Worm (Caenorhabditis elegans) whole organism, L2 larva: ENCODE measurements around the gene cdk-1.

Experiments used
- C34F6.9 ChIP-seq: fragments of 150-350 bp; optimal IDR thresholded peaks from 2 replicates; lab custom pipeline; 2014; ENCODE audit warnings: missing biosample characterization, missing genetic modification characterization
- F13H6.1 ChIP-seq: sonication (generic microtip); optimal IDR thresholded peaks from 2 replicates; lab custom pipeline; 2016; ENCODE audit warnings: missing genetic modification characterization, missing compliant biosample characterization
- R02D3.7 ChIP-seq: fragments of 150-350 bp; optimal IDR thresholded peaks from 2 replicates; lab custom pipeline; 2014; ENCODE audit warnings: missing biosample characterization, missing genetic modification characterization
- ZK546.5 ChIP-seq: sonication (generic microtip); optimal IDR thresholded peaks from 2 replicates; lab custom pipeline; 2017; ENCODE audit warnings: missing biosample characterization, missing genetic modification characterization
- alr-1 ChIP-seq: fragments of 150-350 bp; optimal IDR thresholded peaks from 2 replicates; lab custom pipeline; 2014; ENCODE audit warnings: missing biosample characterization, missing genetic modification characterization
- aly-2 ChIP-seq: fragments of 150-350 bp; optimal IDR thresholded peaks from 2 replicates; lab custom pipeline; 2014; ENCODE audit warnings: missing biosample characterization, missing genetic modification characterization
- ama-1 ChIP-seq: fragments of 150-350 bp; optimal IDR thresholded peaks from 2 replicates; lab custom pipeline; 2018; ENCODE audit warnings: inconsistent platforms
- blmp-1 ChIP-seq: sonication (generic microtip); optimal IDR thresholded peaks from 2 replicates; lab custom pipeline; 2017; ENCODE audit warnings: missing genetic modification characterization, mild to moderate bottlenecking, missing compliant biosample characterization, antibody characterized with exemption, moderate library complexity; ENCODE audit not compliant: insufficient read depth
- ceh-16 ChIP-seq: fragments of 150-350 bp; optimal IDR thresholded peaks from 2 replicates; lab custom pipeline; 2014; ENCODE audit warnings: missing biosample characterization, missing genetic modification characterization
- ceh-82 ChIP-seq: fragments of 150-350 bp; optimal IDR thresholded peaks from 2 replicates; lab custom pipeline; 2014; ENCODE audit warnings: missing biosample characterization, missing genetic modification characterization
- crh-2 ChIP-seq: sonication (generic microtip); optimal IDR thresholded peaks from 2 replicates; lab custom pipeline; 2017; ENCODE audit warnings: missing biosample characterization, missing genetic modification characterization
- dmd-4 ChIP-seq: sonication (generic microtip); optimal IDR thresholded peaks from 2 replicates; lab custom pipeline; 2017; ENCODE audit warnings: missing biosample characterization, missing genetic modification characterization
- egl-27 ChIP-seq: sonication (generic microtip); optimal IDR thresholded peaks from 3 replicates; lab custom pipeline; 2017; ENCODE audit warnings: missing biosample characterization, missing genetic modification reagents, missing genetic modification characterization
- elt-1 ChIP-seq: fragments of 150-350 bp; optimal IDR thresholded peaks from 2 replicates; lab custom pipeline; 2014; ENCODE audit warnings: missing biosample characterization, missing genetic modification characterization
- elt-3 ChIP-seq: sonication (generic microtip); optimal IDR thresholded peaks from 2 replicates; lab custom pipeline; 2017; ENCODE audit warnings: missing biosample characterization, missing genetic modification characterization
- fos-1 ChIP-seq: fragments of 150-350 bp; optimal IDR thresholded peaks from 2 replicates; lab custom pipeline; 2014; ENCODE audit warnings: missing biosample characterization, missing genetic modification characterization
- gmeb-1 ChIP-seq: fragments of 150-350 bp; optimal IDR thresholded peaks from 2 replicates; lab custom pipeline; 2014; ENCODE audit warnings: missing biosample characterization, missing genetic modification characterization
- lin-11 ChIP-seq: fragments of 150-350 bp; sonication (generic microtip); optimal IDR thresholded peaks from 2 replicates; lab custom pipeline; 2014; ENCODE audit warnings: missing biosample characterization, missing genetic modification characterization, inconsistent platforms, mixed read lengths
- lin-13 ChIP-seq: fragments of 150-350 bp; optimal IDR thresholded peaks from 2 replicates; lab custom pipeline; 2014; ENCODE audit warnings: missing biosample characterization, missing genetic modification reagents, missing genetic modification characterization
- lin-39 ChIP-seq: fragments of 150-350 bp; optimal IDR thresholded peaks from 2 replicates; lab custom pipeline; 2014; ENCODE audit warnings: missing biosample characterization, missing genetic modification reagents, missing genetic modification characterization
- lsy-2 ChIP-seq, 2 experiments: fragments of 150-350 bp in 1 of 2; sonication (generic microtip) in 1 of 2; optimal IDR thresholded peaks; 2 replicates each; lab custom pipeline; 2014 to 2017; ENCODE audit warnings: missing biosample characterization in 2 of 2, missing genetic modification characterization in 2 of 2
- mab-5 ChIP-seq: fragments of 150-350 bp; optimal IDR thresholded peaks from 2 replicates; lab custom pipeline; 2014; ENCODE audit warnings: missing biosample characterization, missing genetic modification characterization
- mbf-1 ChIP-seq: sonication (generic microtip); optimal IDR thresholded peaks from 2 replicates; lab custom pipeline; 2017; ENCODE audit warnings: missing biosample characterization, missing genetic modification characterization
- mdl-1 ChIP-seq, 2 experiments: fragments of 150-350 bp in 1 of 2; sonication (generic microtip) in 1 of 2; optimal IDR thresholded peaks; 2 replicates each; lab custom pipeline; 2017; ENCODE audit warnings: missing biosample characterization in 2 of 2, missing genetic modification characterization in 2 of 2
- nhr-10 ChIP-seq: sonication (generic microtip); optimal IDR thresholded peaks from 2 replicates; lab custom pipeline; 2017; ENCODE audit warnings: missing biosample characterization, missing genetic modification characterization
- nhr-11 ChIP-seq: fragments of 150-350 bp; optimal IDR thresholded peaks from 2 replicates; lab custom pipeline; 2014; ENCODE audit warnings: missing biosample characterization, missing genetic modification characterization
- nhr-12 ChIP-seq: fragments of 150-350 bp; optimal IDR thresholded peaks from 2 replicates; lab custom pipeline; 2014; ENCODE audit warnings: missing biosample characterization, missing genetic modification characterization
- nhr-129 ChIP-seq: fragments of 150-350 bp; optimal IDR thresholded peaks from 2 replicates; lab custom pipeline; 2014; ENCODE audit warnings: missing biosample characterization, missing genetic modification characterization
- nhr-21 ChIP-seq: fragments of 150-350 bp; optimal IDR thresholded peaks from 2 replicates; lab custom pipeline; 2014; ENCODE audit warnings: missing biosample characterization, missing genetic modification characterization
- nhr-23 ChIP-seq: fragments of 150-350 bp; optimal IDR thresholded peaks from 2 replicates; lab custom pipeline; 2014; ENCODE audit warnings: missing biosample characterization, missing genetic modification reagents, missing genetic modification characterization
- nhr-237 ChIP-seq: fragments of 150-350 bp; optimal IDR thresholded peaks from 2 replicates; lab custom pipeline; 2014; ENCODE audit warnings: missing biosample characterization, missing genetic modification characterization
- nhr-25 ChIP-seq: fragments of 150-350 bp; sonication (generic microtip); optimal IDR thresholded peaks from 3 replicates; lab custom pipeline; 2014; ENCODE audit warnings: missing biosample characterization, missing genetic modification characterization
- nhr-6 ChIP-seq: fragments of 150-350 bp; optimal IDR thresholded peaks from 2 replicates; lab custom pipeline; 2014; ENCODE audit warnings: missing biosample characterization, missing genetic modification characterization
- peb-1 ChIP-seq: fragments of 150-350 bp; optimal IDR thresholded peaks from 2 replicates; lab custom pipeline; 2014; ENCODE audit warnings: missing biosample characterization, missing genetic modification characterization
- sem-4 ChIP-seq: fragments of 150-350 bp; optimal IDR thresholded peaks from 2 replicates; lab custom pipeline; 2014; ENCODE audit warnings: missing biosample characterization, missing genetic modification reagents, missing genetic modification characterization
- skn-1 ChIP-seq: sonication (generic microtip); optimal IDR thresholded peaks from 2 replicates; lab custom pipeline; 2017; ENCODE audit warnings: missing biosample characterization, missing genetic modification characterization
- sma-3 ChIP-seq: sonication (generic microtip); optimal IDR thresholded peaks from 2 replicates; lab custom pipeline; 2016; ENCODE audit warnings: missing genetic modification reagents, missing genetic modification characterization, missing compliant biosample characterization
- sma-9 ChIP-seq, 2 experiments: fragments of 150-350 bp in 1 of 2; sonication (generic microtip) in 1 of 2; optimal IDR thresholded peaks; 2 replicates each; lab custom pipeline; 2014 to 2016; ENCODE audit warnings: missing genetic modification characterization in 2 of 2, mild to moderate bottlenecking in 1 of 2, missing biosample characterization in 1 of 2, missing compliant biosample characterization in 1 of 2, missing genetic modification reagents in 1 of 2, moderate library complexity in 1 of 2
- snpc-4 ChIP-seq: fragments of 150-350 bp; optimal IDR thresholded peaks from 2 replicates; lab custom pipeline; 2014; ENCODE audit warnings: missing biosample characterization, missing genetic modification characterization
- unc-39 ChIP-seq: fragments of 150-350 bp; optimal IDR thresholded peaks from 2 replicates; lab custom pipeline; 2014; ENCODE audit warnings: missing biosample characterization, missing genetic modification characterization
- unc-55 ChIP-seq: fragments of 150-350 bp; sonication (generic microtip); optimal IDR thresholded peaks from 3 replicates; lab custom pipeline; 2014; ENCODE audit warnings: missing biosample characterization, missing genetic modification reagents, missing genetic modification characterization
- unc-62 ChIP-seq: fragments of 150-350 bp; optimal IDR thresholded peaks from 2 replicates; lab custom pipeline; 2014; ENCODE audit warnings: missing biosample characterization, missing genetic modification reagents, missing genetic modification characterization
- zag-1 ChIP-seq: fragments of 150-350 bp; optimal IDR thresholded peaks from 2 replicates; lab custom pipeline; 2014; ENCODE audit warnings: missing biosample characterization, missing genetic modification characterization
- ztf-1 ChIP-seq: fragments of 200-800 bp; sonication (Bioruptor generic); conservative IDR thresholded peaks from 2 replicates; pipeline ENCODE4 v1.3.6; 2022; ENCODE audit warnings: missing genetic modification characterization, missing compliant biosample characterization
- ztf-11 ChIP-seq: sonication (generic microtip); optimal IDR thresholded peaks from 2 replicates; lab custom pipeline; 2017; ENCODE audit warnings: missing biosample characterization, missing genetic modification characterization
- ztf-4 ChIP-seq: fragments of 150-350 bp; optimal IDR thresholded peaks from 2 replicates; lab custom pipeline; 2014; ENCODE audit warnings: missing biosample characterization, missing genetic modification characterization

Gene cdk-1

DNA sequence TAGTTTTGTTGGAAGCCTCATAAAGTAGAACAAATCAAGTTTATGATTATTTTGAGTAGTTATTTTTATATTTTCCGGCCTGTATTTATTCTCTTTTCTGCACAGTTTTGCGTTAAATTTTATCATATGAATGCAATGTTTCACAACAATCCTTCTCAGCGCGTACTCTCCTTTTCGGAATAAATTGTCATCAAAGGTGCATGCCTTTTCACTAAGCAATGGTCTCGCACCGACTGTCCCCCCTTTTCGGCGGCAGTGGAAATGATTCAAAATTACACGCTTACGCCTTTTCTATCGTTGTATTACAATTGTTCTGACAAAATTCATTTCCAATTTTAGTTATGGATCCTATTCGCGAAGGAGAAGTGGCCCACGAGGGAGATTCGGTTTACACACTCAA, at the start of gene cdk-1, which contains the start of gene iff-1:
TSS of gene cdk-1 (plus strand) at position 340 of the 400 bp plus-strand sequence.
TSS of gene iff-1 (minus strand) at position 61 of the 400 bp plus-strand sequence.
- TF ChIP-seq lin-13 (GFP tag; lab: Kevin White, UChicago) = peak; percentile 0
- TF ChIP-seq nhr-23 (tag; lab: Kevin White, UChicago) = no peak
- TF ChIP-seq elt-1 = no peak
- peak; percentile 25 for TF ChIP-seq fos-1 (tag; lab: Kevin White, UChicago)
- no peak for TF ChIP-seq crh-2 (tag; lab: Kevin White, UChicago)
- peak; percentile 32 for TF ChIP-seq C34F6.9 (tag; lab: Kevin White, UChicago)
- no peak for TF ChIP-seq elt-3
- no peak for TF ChIP-seq ceh-16 (tag; lab: Kevin White, UChicago)
- peak; percentile 77 for TF ChIP-seq unc-55 (GFP tag; lab: Kevin White, UChicago)
- TF ChIP-seq gmeb-1 = peak; percentile 83
- TF ChIP-seq nhr-129 (tag; lab: Kevin White, UChicago) = peak; percentile 78
- no peak for TF ChIP-seq ztf-11 (tag; lab: Kevin White, UChicago)
- peak in 1 of 2 experiments; percentile 66 for TF ChIP-seq lsy-2 (tag; optimal IDR thresholded peaks at IDR 0.05; lab: Kevin White, UChicago)
- TF ChIP-seq, all 48 proteins: peak for 7

DNA sequence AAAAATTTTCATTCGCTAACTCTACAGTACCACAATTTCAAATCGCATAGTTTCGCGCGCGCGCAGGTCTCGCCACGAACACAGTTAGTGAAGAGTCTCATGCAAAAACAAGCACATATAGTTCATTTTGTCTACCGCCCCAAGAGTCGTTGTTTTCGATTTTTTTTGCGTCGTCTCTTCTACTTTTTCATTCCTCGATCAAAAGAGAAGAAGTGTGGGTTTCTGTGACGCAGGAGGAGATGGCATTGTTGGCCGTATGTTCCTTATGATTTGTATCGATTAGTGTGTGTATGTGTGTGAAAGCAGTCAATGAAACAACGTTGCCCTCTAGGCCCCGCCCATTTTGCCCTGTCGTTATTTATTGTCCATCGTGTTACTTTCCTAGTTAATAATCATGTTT, 49.4 kb upstream of the cdk-1 start:
- TF ChIP-seq R02D3.7 (tag; lab: Kevin White, UChicago) (no peak), nhr-129 (tag; lab: Kevin White, UChicago) (peak; percentile 21)

DNA sequence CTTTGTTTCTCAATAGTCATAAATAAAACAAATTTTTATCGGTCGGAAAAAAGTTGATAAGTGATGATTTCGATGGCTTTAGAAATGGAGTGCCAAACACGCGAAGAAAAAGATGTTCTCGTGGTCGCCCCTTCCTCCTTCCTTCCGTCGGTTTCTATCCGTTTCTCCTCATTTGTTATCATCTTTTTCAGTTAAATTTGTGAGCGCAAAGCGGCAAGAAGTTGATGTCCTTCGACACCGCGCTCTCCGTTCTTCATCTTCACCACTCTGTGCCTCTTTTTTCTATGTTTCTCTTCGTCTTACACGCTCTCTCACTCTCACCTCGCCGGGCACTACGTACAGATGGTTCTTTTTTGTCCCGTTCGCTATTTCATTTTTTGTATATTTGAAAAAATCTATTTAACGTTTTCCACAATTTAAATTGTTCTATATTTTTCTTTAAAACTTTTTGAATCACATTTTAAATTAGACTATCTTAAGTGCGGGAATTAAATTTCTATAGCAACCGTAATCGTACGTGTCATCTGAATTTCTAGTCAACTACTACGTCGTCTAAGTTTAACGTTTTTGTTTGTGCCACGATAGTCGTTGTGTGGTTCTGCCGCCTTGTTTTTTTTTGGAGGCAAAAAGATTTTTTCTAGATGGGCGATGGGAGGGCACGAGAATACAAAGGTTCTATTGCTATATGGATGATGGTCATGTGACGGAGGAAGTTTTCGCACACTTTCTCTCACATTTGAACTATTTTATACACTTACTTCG, 48.5 kb upstream of the cdk-1 start:
- TF ChIP-seq ama-1 (lab: Kevin White, UChicago) (no peak), blmp-1 (tag; lab: Kevin White, UChicago) (no peak), unc-39 (tag; lab: Kevin White, UChicago) (no peak), ceh-82 (no peak), peb-1 (tag; lab: Kevin White, UChicago) (no peak), fos-1 (tag; lab: Kevin White, UChicago) (peak; percentile 50), ceh-16 (tag; lab: Kevin White, UChicago) (no peak), sma-9 (GFP tag; optimal IDR thresholded peaks at IDR 0.05; lab: Kevin White, UChicago) (peak; percentile 44), sma-9 (tag; optimal IDR thresholded peaks at IDR 0.05; lab: Kevin White, UChicago) (no peak), F13H6.1 (tag; lab: Kevin White, UChicago) (peak; percentile 36), ZK546.5 (no peak), zag-1 (no peak), mbf-1 (no peak), mab-5 (no peak), lsy-2 (tag; optimal IDR thresholded peaks at IDR 0.05; lab: Kevin White, UChicago) (peak in 1 of 2 experiments; percentile 50), nhr-25 (no peak), gmeb-1 (no peak), nhr-6 (tag; lab: Kevin White, UChicago) (no peak), unc-55 (GFP tag; lab: Kevin White, UChicago) (no peak), lin-11 (no peak), nhr-11 (tag; lab: Kevin White, UChicago) (no peak), nhr-237 (no peak), nhr-129 (tag; lab: Kevin White, UChicago) (peak; percentile 7), nhr-10 (tag; lab: Kevin White, UChicago) (no peak), elt-1 (no peak), lin-39 (tag; lab: Kevin White, UChicago) (no peak), elt-3 (no peak), R02D3.7 (tag; lab: Kevin White, UChicago) (no peak), nhr-21 (tag; lab: Kevin White, UChicago) (peak; percentile 71), mdl-1 (tag; optimal IDR thresholded peaks at IDR 0.05; lab: Kevin White, UChicago) (peak; percentile 43 to 61), sem-4 (tag; lab: Kevin White, UChicago) (peak; percentile 70), ztf-4 (peak; percentile 20), snpc-4 (tag; lab: Kevin White, UChicago) (no peak), dmd-4 (tag; lab: Kevin White, UChicago) (no peak), alr-1 (tag; lab: Kevin White, UChicago) (no peak), crh-2 (tag; lab: Kevin White, UChicago) (no peak), egl-27 (tag; lab: Kevin White, UChicago) (peak; percentile 30), sma-3 (peak; percentile 2), unc-62 (GFP tag; lab: Kevin White, UChicago) (no peak), ztf-1 (GFP tag; lab: Robert Waterston, UW) (no peak), C34F6.9 (tag; lab: Kevin White, UChicago) (peak; percentile 44), aly-2 (tag; lab: Kevin White, UChicago) (no peak), skn-1 (no peak), ztf-11 (tag; lab: Kevin White, UChicago) (no peak), nhr-12 (no peak), nhr-23 (tag; lab: Kevin White, UChicago) (no peak)
